Worm (Caenorhabditis elegans): ENCODE results near the gene B0304.4.

DNA sequence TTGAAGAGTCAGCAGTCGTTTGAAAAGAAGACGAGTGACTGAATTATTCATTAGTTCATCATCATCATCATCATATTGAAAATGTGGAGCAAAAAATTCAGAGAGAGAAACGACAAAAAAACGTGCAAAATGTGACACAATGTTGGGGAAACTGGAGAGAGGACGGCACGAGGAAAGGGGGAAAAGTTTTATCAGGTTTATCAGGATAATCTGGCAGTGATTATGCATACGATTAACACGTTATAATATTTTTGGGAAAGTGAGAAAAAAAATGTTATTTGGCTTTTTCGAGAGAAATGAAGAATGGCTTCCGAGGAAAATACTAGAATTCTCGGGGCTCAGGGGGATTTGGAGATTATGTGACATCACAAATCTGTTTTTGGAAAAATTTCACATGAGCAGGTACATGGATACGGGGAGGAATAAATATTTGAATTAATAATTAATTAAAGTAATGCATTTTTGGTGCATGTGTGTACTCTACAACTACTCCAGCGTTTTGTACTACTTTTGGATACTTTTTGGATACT is 17.9 kb downstream of the B0304.4 start, which contains the start of gene camt-1:
- TF ChIP-seq vab-7 (GFP tag; IDR thresholded peaks at IDR 0.05) (no peak), unc-39 (tag; optimal IDR thresholded peaks at IDR 0.05) (no peak), lsy-2 (tag; optimal IDR thresholded peaks at IDR 0.05) (no peak), hlh-30 (tag; optimal IDR thresholded peaks at IDR 0.05; ENCODE audit: insufficient read depth) (no peak)

Data from whole organism, L4 larva.